Fruit fly (Drosophila melanogaster) S2 (cell line): ENCODE measurements around the gene CG10011.

Experiments used
- CG8478 ChIP-seq: fragments of >200 bp; optimal IDR thresholded peaks from 2 replicates; lab custom pipeline; 2018
- CTCF ChIP-seq, 2 experiments: fragments of >200 bp; optimal IDR thresholded peaks; 2 replicates each; lab custom pipeline; 2018

Gene CG10011

dm6 chr3R:28636111-28636510 lies 1.2 kb upstream of the CG10011 start, which contains the start of gene CG9988:
TSS of gene CG9988 (plus strand) at chr3R:28636411.
- TF ChIP-seq CG8478 (lab: Kevin White, UChicago) (no peak), CTCF (optimal IDR thresholded peaks at IDR 0.05; lab: Kevin White, UChicago) (no peak)

- TF ChIP-seq CTCF (optimal IDR thresholded peaks at IDR 0.05; lab: Kevin White, UChicago) (no peak), CG8478 (lab: Kevin White, UChicago) (no peak)
Measured at dm6 chr3R:28634261-28634980, 478 bp downstream of the CG10011 start.

DNA sequence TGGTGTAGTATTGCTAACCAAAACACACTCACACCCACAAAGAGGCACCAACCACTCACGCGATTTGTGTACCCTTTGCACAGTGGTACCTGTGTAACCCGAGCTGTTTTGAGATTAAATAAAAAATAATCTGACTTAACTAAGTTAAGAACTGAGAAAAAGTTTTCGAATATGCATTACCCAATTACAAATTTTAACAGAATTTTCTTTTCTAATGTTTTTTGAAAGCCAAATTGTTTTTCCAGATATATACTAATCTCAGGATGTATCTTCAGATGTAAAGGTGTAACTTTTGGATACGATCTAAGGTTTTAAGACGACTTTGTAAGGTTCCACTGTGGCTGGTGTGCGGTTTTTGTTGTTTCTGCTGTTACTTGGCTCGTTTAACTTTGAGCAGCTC lies 1.2 kb downstream of the CG10011 start:
- TF ChIP-seq CG8478 (lab: Kevin White, UChicago) (no peak), CTCF (optimal IDR thresholded peaks at IDR 0.05; lab: Kevin White, UChicago) (no peak)

DNA sequence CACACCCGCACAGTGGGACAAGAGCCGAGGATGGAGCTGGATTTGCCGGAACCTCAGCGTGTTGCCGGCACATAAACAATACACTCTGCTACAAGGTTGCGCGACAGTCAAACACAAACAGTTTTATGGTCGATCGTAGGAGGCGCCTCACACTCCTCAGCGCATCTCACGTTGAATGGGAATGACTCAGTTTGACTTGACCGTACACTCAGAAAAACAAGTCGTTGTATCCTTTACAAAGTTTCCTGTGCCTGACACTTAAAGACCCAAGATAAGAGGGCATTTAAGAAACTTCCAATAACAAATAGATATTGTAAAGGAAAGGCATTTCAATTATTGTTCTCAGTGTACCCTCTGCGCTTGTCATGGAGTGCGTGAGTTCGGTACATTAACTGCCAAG lies 3.1 kb downstream of the CG10011 start:
- no peak for TF ChIP-seq CTCF (optimal IDR thresholded peaks at IDR 0.05; lab: Kevin White, UChicago)
- no peak for TF ChIP-seq CG8478 (lab: Kevin White, UChicago)

DNA sequence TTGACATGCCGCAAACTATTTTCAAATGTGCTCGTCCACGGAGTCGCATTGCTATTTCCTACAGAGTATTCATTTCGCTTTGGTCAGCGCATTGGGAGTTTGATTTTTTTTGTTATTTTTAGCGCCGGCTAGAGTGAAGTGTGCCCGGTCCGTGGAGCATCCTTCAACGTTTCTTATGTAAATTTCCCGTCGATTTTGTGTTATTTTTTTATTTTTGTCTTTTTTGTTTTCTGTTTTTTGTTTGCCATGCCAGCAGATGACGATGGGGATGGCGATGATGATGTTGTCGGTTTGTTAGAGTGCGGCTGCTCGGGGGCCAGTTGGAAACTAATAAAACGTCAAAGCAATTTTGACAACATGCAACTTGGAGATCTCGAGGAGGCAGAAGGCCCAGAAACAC lies 4.0 kb downstream of the CG10011 start:
- TF ChIP-seq CTCF (optimal IDR thresholded peaks at IDR 0.05; lab: Kevin White, UChicago): no peak
- no peak for TF ChIP-seq CG8478 (lab: Kevin White, UChicago)

DNA sequence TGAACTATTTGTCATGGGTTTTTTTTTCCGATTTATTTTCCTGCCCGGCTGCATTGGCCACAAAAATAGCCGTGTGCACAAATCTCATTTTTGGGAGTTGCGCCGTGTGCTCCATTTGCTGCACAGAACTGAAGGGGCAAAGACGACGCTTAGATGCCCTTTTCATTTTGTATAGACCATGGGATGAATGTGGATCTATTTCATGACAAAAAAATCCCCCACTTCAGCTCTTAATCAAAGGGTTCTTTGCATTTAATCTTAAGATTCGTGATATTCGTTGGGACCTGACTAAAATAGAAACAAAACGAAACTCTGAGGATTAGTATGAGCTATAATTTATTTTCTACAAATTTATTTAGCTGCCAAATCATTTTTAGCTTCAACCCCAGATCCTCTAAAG lies 4.8 kb downstream of the CG10011 start:
- TF ChIP-seq CTCF (optimal IDR thresholded peaks at IDR 0.05; lab: Kevin White, UChicago): no peak
- no peak for TF ChIP-seq CG8478 (lab: Kevin White, UChicago)

- no peak for TF ChIP-seq CG8478 (lab: Kevin White, UChicago)
- TF ChIP-seq CTCF (optimal IDR thresholded peaks at IDR 0.05; lab: Kevin White, UChicago): no peak
Measured at dm6 chr3R:28629186-28629979, 5.5 kb downstream of the CG10011 start.

DNA sequence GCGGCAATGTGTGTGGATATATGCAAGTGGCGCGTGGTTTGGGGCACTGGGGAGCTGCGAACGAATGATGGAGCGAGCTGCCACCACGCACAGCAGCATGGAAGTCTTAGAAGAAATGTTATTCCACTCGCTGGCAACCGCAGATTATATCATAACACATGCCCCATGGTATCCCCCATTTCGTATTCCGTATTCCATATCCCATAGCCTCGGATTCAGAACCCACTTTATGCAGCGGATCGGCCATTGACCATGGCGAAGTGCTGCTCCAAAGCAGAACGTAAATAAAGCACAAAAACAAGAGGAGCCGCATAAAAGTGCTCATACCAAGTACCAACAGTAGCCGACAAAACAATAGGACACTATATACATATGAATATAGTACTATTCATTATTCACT lies 6.2 kb downstream of the CG10011 start:
- no peak for TF ChIP-seq CTCF (optimal IDR thresholded peaks at IDR 0.05; lab: Kevin White, UChicago)
- TF ChIP-seq CG8478 (lab: Kevin White, UChicago): no peak

dm6 chr3R:28627267-28627666 lies 7.6 kb downstream of the CG10011 start:
- no peak for TF ChIP-seq CTCF (optimal IDR thresholded peaks at IDR 0.05; lab: Kevin White, UChicago)
- TF ChIP-seq CG8478 (lab: Kevin White, UChicago): no peak

DNA sequence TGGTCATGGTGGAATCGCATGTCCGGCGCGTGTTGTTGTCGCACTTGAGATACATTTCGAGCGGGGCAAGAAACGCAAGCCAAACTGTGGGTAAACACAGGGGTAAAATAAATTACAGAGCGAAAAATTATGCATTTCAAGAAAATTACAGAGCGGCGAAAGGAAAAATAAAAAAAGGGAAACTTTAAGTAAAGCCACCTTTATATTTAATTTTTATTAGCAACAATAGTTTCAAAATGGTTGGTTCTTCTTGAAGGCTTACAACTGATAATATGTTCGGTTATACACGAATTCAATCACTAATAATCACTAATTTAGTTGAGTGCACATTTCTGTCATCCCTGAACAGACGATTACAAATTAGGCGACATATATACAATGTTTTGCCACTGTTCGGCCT lies 11.3 kb downstream of the CG10011 start:
- TF ChIP-seq CG8478 (lab: Kevin White, UChicago) (no peak), CTCF (optimal IDR thresholded peaks at IDR 0.05; lab: Kevin White, UChicago) (no peak)

- TF ChIP-seq CG8478 (lab: Kevin White, UChicago) (no peak), CTCF (optimal IDR thresholded peaks at IDR 0.05; lab: Kevin White, UChicago) (no peak)
Measured at dm6 chr3R:28623115-28623514, 11.8 kb downstream of the CG10011 start.

DNA sequence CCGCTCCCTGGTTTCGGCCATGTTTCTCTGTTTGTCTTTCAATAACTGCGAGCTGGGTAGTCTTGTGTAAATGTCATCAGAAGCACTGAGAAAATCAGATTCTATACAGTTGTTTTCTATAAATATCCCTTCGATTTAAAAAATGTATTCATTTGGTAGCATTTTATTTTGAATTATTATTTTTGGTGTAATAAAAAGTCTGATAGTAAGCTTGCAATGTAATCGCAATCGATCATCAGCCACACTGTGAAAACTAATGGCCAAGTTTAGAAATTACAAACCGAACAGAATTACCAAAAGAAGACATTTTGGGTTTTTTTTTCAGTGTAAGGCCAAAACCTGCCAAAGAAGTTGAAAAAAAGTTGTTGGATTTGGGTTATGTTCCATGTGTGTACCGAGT lies 14.1 kb downstream of the CG10011 start:
- TF ChIP-seq CG8478 (lab: Kevin White, UChicago) (no peak), CTCF (optimal IDR thresholded peaks at IDR 0.05; lab: Kevin White, UChicago) (no peak)

- TF ChIP-seq CTCF (optimal IDR thresholded peaks at IDR 0.05; lab: Kevin White, UChicago) (peak in 1 of 2 experiments; percentile 42), CG8478 (lab: Kevin White, UChicago) (no peak)
Measured at dm6 chr3R:28605835-28606234, 29.1 kb downstream of the CG10011 start, which contains the start of gene CG9986. TSS of gene CG9986 (plus strand) at chr3R:28606079.

DNA sequence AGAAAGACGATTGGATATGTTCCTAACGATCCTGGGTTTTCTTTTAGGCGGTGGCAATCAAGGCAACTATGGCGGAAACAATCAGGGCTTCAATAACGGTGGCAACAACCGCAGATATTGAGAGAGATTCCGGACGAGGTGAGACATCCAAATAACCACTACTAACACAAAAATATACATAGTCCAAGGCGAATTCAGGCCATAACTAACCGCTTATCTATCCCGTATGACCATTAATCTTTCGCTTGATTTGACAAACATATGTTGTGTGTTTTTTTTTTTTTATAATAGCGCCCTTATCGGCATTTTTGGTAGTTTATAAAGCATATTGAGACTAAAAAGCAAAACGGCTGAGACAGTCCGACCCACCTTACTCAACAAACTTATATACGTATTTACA lies 31.3 kb downstream of the CG10011 start:
- TF ChIP-seq CTCF (optimal IDR thresholded peaks at IDR 0.05; lab: Kevin White, UChicago): no peak
- no peak for TF ChIP-seq CG8478 (lab: Kevin White, UChicago)

- TF ChIP-seq CG8478 (lab: Kevin White, UChicago) (no peak), CTCF (optimal IDR thresholded peaks at IDR 0.05; lab: Kevin White, UChicago) (no peak)
Measured at dm6 chr3R:28600144-28600792, 34.6 kb downstream of the CG10011 start.
